Fruit fly (Drosophila melanogaster) whole organism, embryonic: Measurements from ENCODE around the gene CG5644.

ENCODE experiments used
- B-H1 ChIP-seq: fragments of 200-800 bp; sonication (Bioruptor generic); IDR thresholded peaks from 3 replicates; pipeline ENCODE4 v1.3.6; 2022; ENCODE audit warnings: missing biosample characterization, missing genetic modification characterization
- CG1024 ChIP-seq: fragments of 200-800 bp; sonication (Bioruptor generic); IDR thresholded peaks from 2 replicates; pipeline ENCODE4 v1.3.6; 2022; ENCODE audit warnings: missing biosample characterization, missing genetic modification characterization
- CG10654 ChIP-seq: fragments of 200-800 bp; sonication (Bioruptor generic); optimal IDR thresholded peaks from 2 replicates; lab custom pipeline; 2016; ENCODE audit warnings: missing biosample characterization, missing genetic modification characterization
- CG11398 ChIP-seq: fragments of 200-800 bp; sonication (Bioruptor generic); optimal IDR thresholded peaks from 2 replicates; lab custom pipeline; 2016; ENCODE audit warnings: missing biosample characterization, missing genetic modification characterization
- CG12155 ChIP-seq: fragments of 200-800 bp; sonication (Bioruptor generic); optimal IDR thresholded peaks from 3 replicates; lab custom pipeline; 2016; ENCODE audit warnings: missing biosample characterization, missing genetic modification characterization
- CG12236 ChIP-seq: fragments of 200-800 bp; sonication (Bioruptor generic); optimal IDR thresholded peaks from 2 replicates; lab custom pipeline; 2016; ENCODE audit warnings: missing biosample characterization, missing genetic modification characterization
- CG12744 ChIP-seq: fragments of 200-800 bp; sonication (Bioruptor generic); optimal IDR thresholded peaks from 2 replicates; lab custom pipeline; 2016; ENCODE audit warnings: missing biosample characterization, missing genetic modification characterization
- CG14965 ChIP-seq: fragments of 200-800 bp; sonication (Bioruptor generic); optimal IDR thresholded peaks from 2 replicates; lab custom pipeline; 2016; ENCODE audit warnings: missing biosample characterization, missing genetic modification characterization, borderline replicate concordance
- CG15514 ChIP-seq: fragments of 200-800 bp; sonication (Bioruptor generic); optimal IDR thresholded peaks from 3 replicates; lab custom pipeline; 2017; ENCODE audit warnings: missing biosample characterization, missing genetic modification characterization, mild to moderate bottlenecking, moderate library complexity, missing genetic modification reagents
- CG2116 ChIP-seq: fragments of 200-800 bp; sonication (Bioruptor generic); optimal IDR thresholded peaks from 3 replicates; lab custom pipeline; 2018; ENCODE audit warnings: missing biosample characterization, mild to moderate bottlenecking, missing genetic modification characterization
- CG31441 ChIP-seq: fragments of 200-800 bp; sonication (Bioruptor generic); IDR thresholded peaks from 2 replicates; pipeline ENCODE4 v1.3.6; 2022; ENCODE audit warnings: missing biosample characterization, missing genetic modification characterization
- CG3847 ChIP-seq: fragments of 200-800 bp; sonication (Bioruptor generic); IDR thresholded peaks from 2 replicates; pipeline ENCODE4 v1.3.6; 2022; ENCODE audit warnings: missing biosample characterization, missing genetic modification characterization
- CG6683 ChIP-seq: fragments of 200-800 bp; sonication (Bioruptor generic); optimal IDR thresholded peaks from 2 replicates; lab custom pipeline; 2017; ENCODE audit warnings: missing biosample characterization, mild to moderate bottlenecking, missing genetic modification characterization, missing genetic modification reagents
- CG6791 ChIP-seq: fragments of 200-800 bp; sonication (Bioruptor generic); IDR thresholded peaks from 3 replicates; pipeline ENCODE4 v1.3.6; 2022; ENCODE audit warnings: missing biosample characterization, missing genetic modification characterization; ENCODE audit not compliant: partially characterized antibody
- CG7786 ChIP-seq: fragments of 200-800 bp; sonication (Bioruptor generic); optimal IDR thresholded peaks from 2 replicates; lab custom pipeline; 2016; ENCODE audit warnings: missing biosample characterization, missing genetic modification characterization
- CG8359 ChIP-seq: fragments of 200-800 bp; sonication (Bioruptor generic); optimal IDR thresholded peaks from 2 replicates; lab custom pipeline; 2017; ENCODE audit warnings: missing biosample characterization, mild to moderate bottlenecking, missing genetic modification characterization, borderline replicate concordance
- CG9797 ChIP-seq: fragments of 200-800 bp; sonication (Bioruptor generic); optimal IDR thresholded peaks from 3 replicates; lab custom pipeline; 2018; ENCODE audit warnings: missing biosample characterization, mild to moderate bottlenecking, missing genetic modification characterization
- CTCF ChIP-seq: fragments of 200-800 bp; sonication (Bioruptor generic); optimal IDR thresholded peaks from 2 replicates; lab custom pipeline; 2017; ENCODE audit warnings: missing biosample characterization, mild to moderate bottlenecking, missing genetic modification characterization, moderate library complexity
- D19B ChIP-seq: fragments of 200-800 bp; sonication (Bioruptor generic); optimal IDR thresholded peaks from 2 replicates; lab custom pipeline; 2017; ENCODE audit warnings: missing biosample characterization, mild to moderate bottlenecking, missing genetic modification characterization
- Doc3 ChIP-seq: fragments of 200-800 bp; sonication (Bioruptor generic); IDR thresholded peaks from 3 replicates; pipeline ENCODE4 v1.3.6; 2022; ENCODE audit warnings: missing biosample characterization, missing genetic modification characterization; ENCODE audit not compliant: partially characterized antibody
- Fer1 ChIP-seq: fragments of 200-800 bp; sonication (Bioruptor generic); optimal IDR thresholded peaks from 2 replicates; lab custom pipeline; 2017; ENCODE audit warnings: missing biosample characterization, mild to moderate bottlenecking, missing genetic modification characterization
- HHEX ChIP-seq: fragments of 200-800 bp; sonication (Bioruptor generic); optimal IDR thresholded peaks from 3 replicates; lab custom pipeline; 2017; ENCODE audit warnings: missing biosample characterization, mild to moderate bottlenecking, missing genetic modification characterization, missing genetic modification reagents
- Hmx ChIP-seq: fragments of 200-800 bp; sonication (Bioruptor generic); optimal IDR thresholded peaks from 2 replicates; lab custom pipeline; 2016; ENCODE audit warnings: missing biosample characterization, missing genetic modification characterization
- Jarid2 ChIP-seq: fragments of 200-800 bp; sonication (Bioruptor generic); optimal IDR thresholded peaks from 3 replicates; lab custom pipeline; 2017; ENCODE audit warnings: mild to moderate bottlenecking, missing biosample characterization, missing genetic modification reagents, missing genetic modification characterization
- Lhr ChIP-seq: fragments of 200-800 bp; sonication (Bioruptor generic); optimal IDR thresholded peaks from 3 replicates; lab custom pipeline; 2017; ENCODE audit warnings: mild to moderate bottlenecking, missing biosample characterization, missing genetic modification reagents, missing genetic modification characterization
- Max ChIP-seq: fragments of 200-800 bp; sonication (Bioruptor generic); optimal IDR thresholded peaks from 2 replicates; lab custom pipeline; 2016; ENCODE audit warnings: missing biosample characterization, mild to moderate bottlenecking, missing genetic modification characterization
- Scr ChIP-seq: fragments of 200-800 bp; sonication (Bioruptor generic); IDR thresholded peaks from 2 replicates; pipeline ENCODE4 v1.3.6; 2022; ENCODE audit warnings: missing biosample characterization, missing genetic modification characterization; ENCODE audit not compliant: partially characterized antibody
- Sry-δ ChIP-seq: fragments of 200-800 bp; sonication (Bioruptor generic); optimal IDR thresholded peaks from 2 replicates; lab custom pipeline; 2016; ENCODE audit warnings: missing biosample characterization, missing genetic modification characterization
- Tbp ChIP-seq: fragments of >200 bp; optimal IDR thresholded peaks from 2 replicates; lab custom pipeline; 2018; ENCODE audit warnings: missing biosample characterization, missing genetic modification characterization
- bowl ChIP-seq: fragments of 200-800 bp; sonication (Bioruptor generic); IDR thresholded peaks from 2 replicates; pipeline ENCODE4 v1.3.6; 2022; ENCODE audit warnings: missing biosample characterization, missing genetic modification characterization
- br ChIP-seq: fragments of >200 bp; optimal IDR thresholded peaks from 2 replicates; lab custom pipeline; 2017
- btn ChIP-seq: fragments of 200-800 bp; sonication (Bioruptor generic); optimal IDR thresholded peaks from 2 replicates; lab custom pipeline; 2016; ENCODE audit warnings: missing biosample characterization, missing genetic modification characterization
- ci ChIP-seq: fragments of 200-800 bp; sonication (Bioruptor generic); IDR thresholded peaks from 3 replicates; pipeline ENCODE4 v1.3.6; 2022; ENCODE audit warnings: missing biosample characterization, missing genetic modification characterization
- emc ChIP-seq: fragments of 200-800 bp; sonication (Bioruptor generic); optimal IDR thresholded peaks from 2 replicates; lab custom pipeline; 2016; ENCODE audit warnings: missing biosample characterization, missing genetic modification characterization
- gcm2 ChIP-seq: fragments of 200-800 bp; sonication (Bioruptor generic); optimal IDR thresholded peaks from 2 replicates; lab custom pipeline; 2016; ENCODE audit warnings: missing biosample characterization, missing genetic modification characterization
- ham ChIP-seq: fragments of 200-800 bp; sonication (Bioruptor generic); IDR thresholded peaks from 2 replicates; pipeline ENCODE4 v1.3.6; 2022; ENCODE audit warnings: missing biosample characterization, missing genetic modification characterization
- inv ChIP-seq: fragments of 200-800 bp; sonication (Bioruptor generic); IDR thresholded peaks from 2 replicates; pipeline ENCODE4 v1.3.6; 2022; ENCODE audit warnings: missing biosample characterization, missing genetic modification characterization; ENCODE audit not compliant: partially characterized antibody
- lola ChIP-seq, 3 experiments: fragments of >200 bp in 2 of 3; fragments of 200-800 bp in 1 of 3; sonication (Bioruptor generic) in 1 of 3; optimal IDR thresholded peaks; 2 replicates each; lab custom pipeline; 2017 to 2019; ENCODE audit warnings: missing biosample characterization in 3 of 3, missing genetic modification characterization in 3 of 3, mild to moderate bottlenecking in 1 of 3, moderate library complexity in 1 of 3
- nom ChIP-seq: fragments of 200-800 bp; sonication (Bioruptor generic); optimal IDR thresholded peaks from 2 replicates; lab custom pipeline; 2017; ENCODE audit warnings: missing biosample characterization, missing genetic modification characterization, mild to moderate bottlenecking, moderate library complexity, missing genetic modification reagents
- oc ChIP-seq: fragments of 200-800 bp; sonication (Bioruptor generic); optimal IDR thresholded peaks from 2 replicates; lab custom pipeline; 2018; ENCODE audit warnings: missing biosample characterization, mild to moderate bottlenecking, missing genetic modification characterization, moderate library complexity
- otp ChIP-seq: fragments of 200-800 bp; sonication (Bioruptor generic); IDR thresholded peaks from 3 replicates; pipeline ENCODE4, ENCODE4 v1.3.6; 2022; ENCODE audit warnings: missing biosample characterization, missing genetic modification characterization
- prd ChIP-seq, 3 experiments: fragments of >200 bp in 2 of 3; fragments of 200-800 bp in 1 of 3; sonication (Bioruptor generic) in 1 of 3; optimal IDR thresholded peaks in 2 of 3; IDR thresholded peaks in 1 of 3; 2 replicates in 2 of 3; 3 replicates in 1 of 3; pipeline versions ENCODE4 v1.3.6 to Lab custom; 2017 to 2022; ENCODE audit warnings: missing biosample characterization in 1 of 3, missing genetic modification characterization in 1 of 3
- pzg ChIP-seq: fragments of 200-800 bp; sonication (Bioruptor generic); optimal IDR thresholded peaks from 3 replicates; lab custom pipeline; 2018; ENCODE audit warnings: missing biosample characterization, mild to moderate bottlenecking, missing genetic modification characterization, moderate library complexity
- rib ChIP-seq: fragments of 200-800 bp; sonication (Bioruptor generic); IDR thresholded peaks from 2 replicates; pipeline ENCODE4 v1.3.6; 2022; ENCODE audit warnings: missing biosample characterization, missing genetic modification characterization
- salm ChIP-seq: fragments of 200-800 bp; sonication (Bioruptor generic); optimal IDR thresholded peaks from 2 replicates; lab custom pipeline; 2018; ENCODE audit warnings: missing biosample characterization, mild to moderate bottlenecking, missing genetic modification characterization
- sqz ChIP-seq: fragments of 200-800 bp; sonication (Bioruptor generic); optimal IDR thresholded peaks from 3 replicates; lab custom pipeline; 2018; ENCODE audit warnings: missing biosample characterization, mild to moderate bottlenecking, missing genetic modification characterization
- stc ChIP-seq: fragments of 200-800 bp; sonication (Bioruptor generic); IDR thresholded peaks from 2 replicates; pipeline ENCODE4 v1.3.6; 2022; ENCODE audit warnings: missing biosample characterization, missing genetic modification characterization
- tna ChIP-seq: fragments of 200-800 bp; sonication (Bioruptor generic); IDR thresholded peaks from 2 replicates; pipeline ENCODE4 v1.3.6; 2022; ENCODE audit warnings: missing biosample characterization, missing genetic modification characterization; ENCODE audit not compliant: partially characterized antibody
- wor ChIP-seq: fragments of 200-800 bp; sonication (Bioruptor generic); IDR thresholded peaks from 2 replicates; pipeline ENCODE4 v1.3.6; 2022; ENCODE audit warnings: missing biosample characterization, missing genetic modification characterization
- zfh1 ChIP-seq: fragments of 200-800 bp; sonication (Bioruptor generic); IDR thresholded peaks from 3 replicates; pipeline ENCODE4 v1.3.6; 2022; ENCODE audit warnings: missing biosample characterization, missing genetic modification characterization

Gene CG5644

DNA sequence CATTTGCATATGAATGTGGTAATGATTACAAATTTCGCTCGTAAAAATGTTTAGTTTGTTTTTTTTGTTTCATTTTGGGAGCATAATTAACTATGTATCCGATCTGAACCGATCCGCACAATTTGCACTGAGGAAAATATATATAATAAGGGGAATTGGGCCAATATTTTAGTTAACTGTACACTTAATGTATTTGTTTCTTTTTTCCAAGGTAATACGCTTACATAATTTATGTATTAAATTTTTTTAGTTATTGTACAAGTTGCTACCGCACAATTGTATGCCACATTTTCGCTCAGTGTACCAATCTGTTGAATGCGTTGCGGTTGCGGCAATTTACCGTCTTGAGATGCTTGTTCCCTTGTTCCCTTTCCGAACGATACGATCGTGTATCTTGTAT lies 46.0 kb upstream of the CG5644 start (continued):
- TF ChIP-seq otp (GFP tag; lab: Robert Waterston, UW) (peak; percentile 70), CG12744 (GFP tag; lab: Kevin White, UChicago) (peak; percentile 65), Hmx (GFP tag; lab: Kevin White, UChicago) (peak; percentile 67), CG7786 (GFP tag; lab: Kevin White, UChicago) (peak; percentile 66), CG15514 (peak; percentile 33), CG6791 (GFP tag; lab: Robert Waterston, UW) (no peak), salm (peak; percentile 81), nom (GFP tag; lab: Kevin White, UChicago) (no peak), Scr (GFP tag; lab: Robert Waterston, UW) (no peak), CG9797 (no peak), stc (GFP tag; lab: Robert Waterston, UW) (peak; percentile 91), inv (GFP tag; lab: Robert Waterston, UW) (no peak), Max (GFP tag; lab: Kevin White, UChicago) (peak; percentile 73), CG8359 (GFP tag; lab: Kevin White, UChicago) (peak; percentile 61), lola (GFP tag; optimal IDR thresholded peaks at IDR 0.05; lab: Kevin White, UChicago) (peak in 1 of 3 experiments; percentile 79), CG3847 (GFP tag; lab: Robert Waterston, UW) (peak; percentile 73), CG11398 (GFP tag; lab: Kevin White, UChicago) (peak; percentile 63), ham (GFP tag; lab: Robert Waterston, UW) (0 out of 2 replicates have a peak, but pooled peaks have one; percentile 44), emc (peak; percentile 27), bowl (GFP tag; lab: Robert Waterston, UW) (peak; percentile 77), Fer1 (GFP tag; lab: Kevin White, UChicago) (peak; percentile 77), CG12155 (GFP tag; lab: Kevin White, UChicago) (peak; percentile 72), br (lab: Kevin White, UChicago) (no peak), CG14965 (GFP tag; lab: Kevin White, UChicago) (peak; percentile 37), CG1024 (GFP tag; lab: Robert Waterston, UW) (peak; percentile 85), oc (tag; lab: Kevin White, UChicago) (peak; percentile 79), ci (GFP tag; lab: Robert Waterston, UW) (peak; percentile 97), Tbp (no peak), wor (GFP tag; lab: Robert Waterston, UW) (peak; percentile 82), CG10654 (GFP tag; lab: Kevin White, UChicago) (peak; percentile 65), btn (GFP tag; lab: Kevin White, UChicago) (peak; percentile 60), CTCF (GFP tag; lab: Kevin White, UChicago) (peak; percentile 12), sqz (peak; percentile 80), pzg (GFP tag; lab: Kevin White, UChicago) (no peak), rib (GFP tag; lab: Robert Waterston, UW) (peak; percentile 67; the same call in 1 of the 2 replicates), D19B (GFP tag; lab: Kevin White, UChicago) (peak; percentile 48), B-H1 (GFP tag; lab: Robert Waterston, UW) (peak; percentile 84), CG2116 (peak; percentile 33), Sry-δ (GFP tag; lab: Kevin White, UChicago) (peak; percentile 37), Doc3 (GFP tag; lab: Robert Waterston, UW) (no peak), zfh1 (GFP tag; lab: Robert Waterston, UW) (peak; percentile 94), gcm2 (GFP tag; lab: Kevin White, UChicago) (peak; percentile 75), prd (optimal IDR thresholded peaks at IDR 0.05; lab: Kevin White, UChicago) (no peak), prd (GFP tag; IDR thresholded peaks at IDR 0.05; lab: Robert Waterston, UW) (peak; percentile 94), CG31441 (peak; percentile 87), tna (GFP tag; lab: Robert Waterston, UW) (no peak), Lhr (peak; percentile 38), Jarid2 (GFP tag; lab: Kevin White, UChicago) (peak; percentile 49), HHEX (GFP tag; lab: Kevin White, UChicago) (peak; percentile 70), CG6683 (GFP tag; lab: Kevin White, UChicago) (peak; percentile 49), CG12236 (GFP tag; lab: Kevin White, UChicago) (peak; percentile 78)
